Worm (Caenorhabditis elegans): ENCODE results near the gene pqn-41.

- TF ChIP-seq B0310.2 (tag; optimal IDR thresholded peaks at IDR 0.05), result no peak
- TF ChIP-seq ama-1 (optimal IDR thresholded peaks at IDR 0.05), result no peak
- TF ChIP-seq hmg-4 (GFP tag; optimal IDR thresholded peaks at IDR 0.05), result no peak
- TF ChIP-seq ceh-13 (GFP tag; optimal IDR thresholded peaks at IDR 0.05), result no peak
- TF ChIP-seq hnd-1 (tag; optimal IDR thresholded peaks at IDR 0.05), result no peak
- no peak for TF ChIP-seq tra-4 (tag; optimal IDR thresholded peaks at IDR 0.05)
- no peak for TF ChIP-seq F13C5.2 (tag; optimal IDR thresholded peaks at IDR 0.05)
- TF ChIP-seq aly-1 (tag; optimal IDR thresholded peaks at IDR 0.05), result no peak
- no peak for TF ChIP-seq tbx-37 (GFP tag; conservative IDR thresholded peaks at IDR 0.05)
- TF ChIP-seq sea-1 (GFP tag; conservative IDR thresholded peaks at IDR 0.05), result no peak
These were observed 29.4 kb upstream of the pqn-41 start for ce11 chrIII:1876267-1876865.
